Worm (Caenorhabditis elegans) whole organism, L2 larva: ENCODE measurements around the gene Y39A3B.8.

Experiments
- F13H6.1 ChIP-seq: sonication (generic microtip); optimal IDR thresholded peaks from 2 replicates; lab custom pipeline; 2016; ENCODE audit warnings: missing genetic modification characterization, missing compliant biosample characterization
- ceh-82 ChIP-seq: fragments of 150-350 bp; optimal IDR thresholded peaks from 2 replicates; lab custom pipeline; 2014; ENCODE audit warnings: missing biosample characterization, missing genetic modification characterization
- egl-27 ChIP-seq: sonication (generic microtip); optimal IDR thresholded peaks from 3 replicates; lab custom pipeline; 2017; ENCODE audit warnings: missing biosample characterization, missing genetic modification reagents, missing genetic modification characterization
- mbf-1 ChIP-seq: sonication (generic microtip); optimal IDR thresholded peaks from 2 replicates; lab custom pipeline; 2017; ENCODE audit warnings: missing biosample characterization, missing genetic modification characterization
- nhr-129 ChIP-seq: fragments of 150-350 bp; optimal IDR thresholded peaks from 2 replicates; lab custom pipeline; 2014; ENCODE audit warnings: missing biosample characterization, missing genetic modification characterization
- nhr-237 ChIP-seq: fragments of 150-350 bp; optimal IDR thresholded peaks from 2 replicates; lab custom pipeline; 2014; ENCODE audit warnings: missing biosample characterization, missing genetic modification characterization
- sma-3 ChIP-seq: sonication (generic microtip); optimal IDR thresholded peaks from 2 replicates; lab custom pipeline; 2016; ENCODE audit warnings: missing genetic modification reagents, missing genetic modification characterization, missing compliant biosample characterization
- ztf-1 ChIP-seq: fragments of 200-800 bp; sonication (Bioruptor generic); conservative IDR thresholded peaks from 2 replicates; pipeline ENCODE4 v1.3.6; 2022; ENCODE audit warnings: missing genetic modification characterization, missing compliant biosample characterization
- ztf-11 ChIP-seq: sonication (generic microtip); optimal IDR thresholded peaks from 2 replicates; lab custom pipeline; 2017; ENCODE audit warnings: missing biosample characterization, missing genetic modification characterization

ce11 chrIII:1997569-1997968 is 9.8 kb downstream of the Y39A3B.8 start, which contains the start of gene lgc-42:
- TF ChIP-seq egl-27 (tag; lab: Kevin White, UChicago): no peak
- TF ChIP-seq ceh-82 (tag; lab: Kevin White, UChicago): no peak
- no peak for TF ChIP-seq F13H6.1 (tag; lab: Kevin White, UChicago)
- TF ChIP-seq mbf-1 (tag; lab: Kevin White, UChicago): no peak
- TF ChIP-seq ztf-11 (tag; lab: Kevin White, UChicago): no peak
- no peak for TF ChIP-seq nhr-129 (tag; lab: Kevin White, UChicago)
- TF ChIP-seq sma-3 (GFP tag; lab: Kevin White, UChicago): no peak
- TF ChIP-seq ztf-1: no peak
- TF ChIP-seq nhr-237 (tag; lab: Kevin White, UChicago): no peak
